Worm (Caenorhabditis elegans) whole organism, L4/young adult: ENCODE data around the gene acdh-13.

Experiments used
- W03F9.2 ChIP-seq: fragments of 150-350 bp; optimal IDR thresholded peaks from 2 replicates; lab custom pipeline; 2014; ENCODE audit warnings: missing biosample characterization, missing genetic modification characterization
- him-1 ChIP-seq: sonication (generic microtip); optimal IDR thresholded peaks from 2 replicates; lab custom pipeline; 2016; ENCODE audit warnings: missing genotype, missing genetic modification reagents, missing genetic modification characterization, missing compliant biosample characterization

ce11 chrIV:8476166-8476565, 22.5 kb downstream of the acdh-13 start:
- TF ChIP-seq him-1 (tag; lab: Kevin White, UChicago) (no peak), W03F9.2 (tag; lab: Kevin White, UChicago) (no peak)
